Worm (Caenorhabditis elegans) whole organism, late embryonic: Measurements from ENCODE around the gene dph-2.

ENCODE experiments used
- C08G9.2 ChIP-seq: sonication (generic microtip); optimal IDR thresholded peaks from 2 replicates; lab custom pipeline; 2016; ENCODE audit warnings: mild to moderate bottlenecking, missing genetic modification characterization, moderate library complexity, missing compliant biosample characterization
- K02D7.2 ChIP-seq: sonication (generic microtip); optimal IDR thresholded peaks from 2 replicates; lab custom pipeline; 2017; ENCODE audit warnings: mild to moderate bottlenecking, missing genetic modification characterization, missing compliant biosample characterization
- ama-1 ChIP-seq: fragments of 150-350 bp; optimal IDR thresholded peaks from 2 replicates; lab custom pipeline; 2014
- ceh-18 ChIP-seq: sonication (generic microtip); optimal IDR thresholded peaks from 2 replicates; lab custom pipeline; 2016; ENCODE audit warnings: missing genetic modification characterization, missing compliant biosample characterization
- ceh-2 ChIP-seq: sonication (generic microtip); optimal IDR thresholded peaks from 2 replicates; lab custom pipeline; 2016; ENCODE audit warnings: missing genotype, missing genetic modification characterization, missing compliant biosample characterization
- ceh-22 ChIP-seq: sonication (generic microtip); optimal IDR thresholded peaks from 2 replicates; lab custom pipeline; 2017; ENCODE audit warnings: missing biosample characterization, missing genetic modification characterization
- ceh-24 ChIP-seq: sonication (generic microtip); optimal IDR thresholded peaks from 2 replicates; lab custom pipeline; 2016; ENCODE audit warnings: mild to moderate bottlenecking, missing genetic modification characterization, missing compliant biosample characterization
- ceh-30 ChIP-seq: fragments of 150-350 bp; optimal IDR thresholded peaks from 2 replicates; lab custom pipeline; 2014; ENCODE audit warnings: missing biosample characterization, missing genetic modification characterization
- ceh-31 ChIP-seq: sonication (generic microtip); optimal IDR thresholded peaks from 2 replicates; lab custom pipeline; 2016; ENCODE audit warnings: missing genetic modification characterization, missing compliant biosample characterization
- ceh-34 ChIP-seq: sonication (generic microtip); optimal IDR thresholded peaks from 2 replicates; lab custom pipeline; 2016; ENCODE audit warnings: mild to moderate bottlenecking, missing genetic modification characterization, missing compliant biosample characterization
- ceh-6 ChIP-seq: fragments of 200-800 bp; sonication (Bioruptor generic); optimal IDR thresholded peaks from 2 replicates; lab custom pipeline; 2018; ENCODE audit warnings: mild to moderate bottlenecking, missing genetic modification characterization, missing compliant biosample characterization
- ceh-9 ChIP-seq: sonication (generic microtip); optimal IDR thresholded peaks from 2 replicates; lab custom pipeline; 2016; ENCODE audit warnings: mild to moderate bottlenecking, missing genetic modification characterization, inconsistent platforms, missing compliant biosample characterization
- che-1 ChIP-seq: sonication (generic microtip); optimal IDR thresholded peaks from 2 replicates; lab custom pipeline; 2016; ENCODE audit warnings: mild to moderate bottlenecking, missing genetic modification characterization, missing compliant biosample characterization
- dmd-4 ChIP-seq: sonication (generic microtip); optimal IDR thresholded peaks from 2 replicates; lab custom pipeline; 2016; ENCODE audit warnings: borderline replicate concordance, missing genetic modification characterization, missing compliant biosample characterization
- dve-1 ChIP-seq: sonication (generic microtip); optimal IDR thresholded peaks from 2 replicates; lab custom pipeline; 2017; ENCODE audit warnings: antibody characterized with exemption, mild to moderate bottlenecking, missing genetic modification characterization, missing compliant biosample characterization
- elt-4 ChIP-seq: sonication (generic microtip); optimal IDR thresholded peaks from 2 replicates; lab custom pipeline; 2016; ENCODE audit warnings: missing genetic modification characterization, missing compliant biosample characterization
- ets-4 ChIP-seq: sonication (generic microtip); optimal IDR thresholded peaks from 2 replicates; lab custom pipeline; 2016; ENCODE audit warnings: missing genetic modification characterization, missing compliant biosample characterization
- fkh-10 ChIP-seq: fragments of 150-350 bp; optimal IDR thresholded peaks from 2 replicates; lab custom pipeline; 2014; ENCODE audit warnings: missing biosample characterization, missing genetic modification reagents, missing genetic modification characterization
- fkh-6 ChIP-seq: sonication (generic microtip); optimal IDR thresholded peaks from 2 replicates; lab custom pipeline; 2016; ENCODE audit warnings: missing genetic modification characterization, missing compliant biosample characterization
- gmeb-2 ChIP-seq: sonication (generic microtip); optimal IDR thresholded peaks from 2 replicates; lab custom pipeline; 2016; ENCODE audit warnings: missing genetic modification characterization, inconsistent platforms, missing compliant biosample characterization
- hlh-6 ChIP-seq: sonication (generic microtip); optimal IDR thresholded peaks from 2 replicates; lab custom pipeline; 2016; ENCODE audit warnings: missing genotype, missing genetic modification characterization, missing compliant biosample characterization
- hlh-8 ChIP-seq: sonication (generic microtip); optimal IDR thresholded peaks from 2 replicates; lab custom pipeline; 2016; ENCODE audit warnings: missing genotype, missing genetic modification characterization, missing compliant biosample characterization
- lim-6 ChIP-seq: sonication (generic microtip); optimal IDR thresholded peaks from 2 replicates; lab custom pipeline; 2016; ENCODE audit warnings: missing genetic modification characterization, missing compliant biosample characterization
- lin-11 ChIP-seq: fragments of 200-800 bp; sonication (Bioruptor generic); optimal IDR thresholded peaks from 2 replicates; lab custom pipeline; 2018; ENCODE audit warnings: mild to moderate bottlenecking, missing genetic modification characterization, missing compliant biosample characterization
- madf-2 ChIP-seq: sonication (generic microtip); optimal IDR thresholded peaks from 2 replicates; lab custom pipeline; 2017; ENCODE audit warnings: missing genetic modification characterization, missing compliant biosample characterization
- mec-3 ChIP-seq: sonication (generic microtip); optimal IDR thresholded peaks from 2 replicates; lab custom pipeline; 2016; ENCODE audit warnings: borderline replicate concordance, missing genetic modification characterization, missing compliant biosample characterization
- nfya-1 ChIP-seq: sonication (generic microtip); optimal IDR thresholded peaks from 2 replicates; lab custom pipeline; 2017; ENCODE audit warnings: missing genetic modification characterization, mild to moderate bottlenecking, missing compliant biosample characterization, antibody characterized with exemption, moderate library complexity
- nhr-11 ChIP-seq: fragments of 150-350 bp; optimal IDR thresholded peaks from 2 replicates; lab custom pipeline; 2014; ENCODE audit warnings: missing biosample characterization, missing genetic modification characterization
- nhr-232 ChIP-seq: sonication (generic microtip); optimal IDR thresholded peaks from 2 replicates; lab custom pipeline; 2016; ENCODE audit warnings: missing genetic modification characterization, missing compliant biosample characterization
- npax-4 ChIP-seq: sonication (generic microtip); optimal IDR thresholded peaks from 2 replicates; lab custom pipeline; 2016; ENCODE audit warnings: missing genetic modification characterization, missing compliant biosample characterization
- odd-2 ChIP-seq: sonication (generic microtip); optimal IDR thresholded peaks from 2 replicates; lab custom pipeline; 2017; ENCODE audit warnings: antibody characterized with exemption, mild to moderate bottlenecking, missing genetic modification characterization, missing compliant biosample characterization
- pag-3 ChIP-seq: sonication (generic microtip); optimal IDR thresholded peaks from 2 replicates; lab custom pipeline; 2016; ENCODE audit warnings: missing compliant biosample characterization, missing genetic modification characterization, borderline replicate concordance
- pat-9 ChIP-seq: fragments of 200-800 bp; sonication (Bioruptor generic); optimal IDR thresholded peaks from 2 replicates; lab custom pipeline; 2018; ENCODE audit warnings: mild to moderate bottlenecking, missing genetic modification characterization, moderate library complexity, missing compliant biosample characterization
- rnt-1 ChIP-seq: sonication (generic microtip); optimal IDR thresholded peaks from 2 replicates; lab custom pipeline; 2016; ENCODE audit warnings: missing genetic modification characterization, missing compliant biosample characterization
- sdc-2 ChIP-seq: sonication (generic microtip); optimal IDR thresholded peaks from 2 replicates; lab custom pipeline; 2016; ENCODE audit warnings: missing genotype, missing genetic modification characterization, missing compliant biosample characterization
- sox-2 ChIP-seq: fragments of 200-800 bp; sonication (Bioruptor generic); IDR thresholded peaks from 2 replicates; pipeline ENCODE4 v1.3.6; 2022; ENCODE audit warnings: missing genetic modification reagents, missing genetic modification characterization, missing compliant biosample characterization
- sox-4 ChIP-seq: sonication (generic microtip); optimal IDR thresholded peaks from 2 replicates; lab custom pipeline; 2017; ENCODE audit warnings: mild to moderate bottlenecking, missing genetic modification characterization, inconsistent platforms, missing compliant biosample characterization
- syd-9 ChIP-seq: sonication (generic microtip); optimal IDR thresholded peaks from 2 replicates; lab custom pipeline; 2016; ENCODE audit warnings: mild to moderate bottlenecking, missing genetic modification characterization, moderate library complexity, missing compliant biosample characterization
- tbx-2 ChIP-seq: sonication (generic microtip); optimal IDR thresholded peaks from 2 replicates; lab custom pipeline; 2016; ENCODE audit warnings: missing genetic modification characterization, missing compliant biosample characterization
- unc-42 ChIP-seq: sonication (generic microtip); optimal IDR thresholded peaks from 2 replicates; lab custom pipeline; 2016; ENCODE audit warnings: missing genotype, missing genetic modification characterization, missing compliant biosample characterization
- unc-86 ChIP-seq: sonication (generic microtip); optimal IDR thresholded peaks from 2 replicates; lab custom pipeline; 2016; ENCODE audit warnings: missing genetic modification characterization, missing compliant biosample characterization
- zip-5 ChIP-seq: sonication (generic microtip); optimal IDR thresholded peaks from 2 replicates; lab custom pipeline; 2016; ENCODE audit warnings: missing genetic modification characterization, missing compliant biosample characterization
- ztf-16 ChIP-seq: sonication (generic microtip); optimal IDR thresholded peaks from 2 replicates; lab custom pipeline; 2017; ENCODE audit warnings: missing genetic modification characterization, missing compliant biosample characterization

Gene dph-2

ce11 chrII:10708660-10709059, 5.4 kb downstream of the dph-2 start, which contains the start of gene bli-1:
Gene bli-1 (plus strand): TSS chrII:10708960.
- TF ChIP-seq rnt-1 (tag; lab: Kevin White, UChicago) (no peak), lin-11 (tag; lab: Kevin White, UChicago) (no peak), ets-4 (tag; lab: Kevin White, UChicago) (no peak), ceh-22 (tag; lab: Kevin White, UChicago) (no peak), unc-86 (tag; lab: Kevin White, UChicago) (no peak), C08G9.2 (no peak), dve-1 (no peak), pat-9 (tag; lab: Kevin White, UChicago) (no peak), fkh-10 (GFP tag; lab: Kevin White, UChicago) (no peak), sox-4 (tag; lab: Kevin White, UChicago) (no peak), fkh-6 (tag; lab: Kevin White, UChicago) (no peak), ceh-31 (tag; lab: Kevin White, UChicago) (no peak), nhr-11 (tag; lab: Kevin White, UChicago) (no peak), odd-2 (tag; lab: Kevin White, UChicago) (no peak), ceh-2 (tag; lab: Kevin White, UChicago) (no peak), hlh-6 (tag; lab: Kevin White, UChicago) (no peak), ama-1 (lab: Kevin White, UChicago) (no peak), hlh-8 (tag; lab: Kevin White, UChicago) (no peak), gmeb-2 (tag; lab: Kevin White, UChicago) (no peak)

ce11 chrII:10707439-10708096, 6.5 kb downstream of the dph-2 start:
- TF ChIP-seq ceh-18 (tag; lab: Kevin White, UChicago), result no peak
- TF ChIP-seq hlh-6 (tag; lab: Kevin White, UChicago), result no peak
- no peak for TF ChIP-seq nfya-1 (tag; lab: Kevin White, UChicago)
- TF ChIP-seq odd-2 (tag; lab: Kevin White, UChicago), result no peak
- TF ChIP-seq madf-2 (tag; lab: Kevin White, UChicago), result no peak
- peak; percentile 85 for TF ChIP-seq elt-4 (tag; lab: Kevin White, UChicago)
- no peak for TF ChIP-seq ama-1 (lab: Kevin White, UChicago)
- TF ChIP-seq syd-9, result peak; percentile 5
- TF ChIP-seq K02D7.2 (tag; lab: Kevin White, UChicago), result no peak
- no peak for TF ChIP-seq gmeb-2 (tag; lab: Kevin White, UChicago)
- no peak for TF ChIP-seq nhr-11 (tag; lab: Kevin White, UChicago)
- TF ChIP-seq ceh-30, result no peak

- TF ChIP-seq sox-2 (GFP tag; lab: Robert Waterston, UW) (no peak), ceh-22 (tag; lab: Kevin White, UChicago) (no peak), zip-5 (no peak), npax-4 (tag; lab: Kevin White, UChicago) (no peak), ceh-18 (tag; lab: Kevin White, UChicago) (no peak), hlh-8 (tag; lab: Kevin White, UChicago) (no peak), sdc-2 (no peak), odd-2 (tag; lab: Kevin White, UChicago) (no peak)
These were observed 7.2 kb downstream of the dph-2 start, which contains the start of gene col-80 for ce11 chrII:10706901-10707300. Gene col-80 (plus strand): TSS chrII:10707201.

ce11 chrII:10706038-10706437, 8.1 kb downstream of the dph-2 start:
- TF ChIP-seq che-1 (tag; lab: Kevin White, UChicago) (no peak), ceh-6 (GFP tag; lab: Kevin White, UChicago) (no peak), hlh-8 (tag; lab: Kevin White, UChicago) (no peak), ceh-22 (tag; lab: Kevin White, UChicago) (no peak), tbx-2 (no peak), ztf-16 (no peak), mec-3 (tag; lab: Kevin White, UChicago) (no peak), madf-2 (tag; lab: Kevin White, UChicago) (no peak), ceh-34 (tag; lab: Kevin White, UChicago) (no peak), ceh-24 (tag; lab: Kevin White, UChicago) (no peak), unc-42 (tag; lab: Kevin White, UChicago) (no peak), dmd-4 (tag; lab: Kevin White, UChicago) (no peak), fkh-6 (tag; lab: Kevin White, UChicago) (no peak), ceh-9 (no peak), nhr-232 (tag; lab: Kevin White, UChicago) (no peak), lim-6 (tag; lab: Kevin White, UChicago) (no peak), pag-3 (no peak), C08G9.2 (no peak), hlh-6 (tag; lab: Kevin White, UChicago) (no peak)
- TF ChIP-seq, all 69 proteins: peak for 0
